Worm (Caenorhabditis elegans): ENCODE data around the gene ascc-1.

- TF ChIP-seq F13C5.2 (tag; optimal IDR thresholded peaks at IDR 0.05) (no peak), tbx-37 (GFP tag; conservative IDR thresholded peaks at IDR 0.05) (no peak), hmg-4 (GFP tag; optimal IDR thresholded peaks at IDR 0.05) (no peak), ama-1 (optimal IDR thresholded peaks at IDR 0.05) (no peak), scrt-1 (GFP tag; IDR thresholded peaks at IDR 0.05) (no peak), sea-1 (GFP tag; conservative IDR thresholded peaks at IDR 0.05) (no peak), ceh-13 (GFP tag; optimal IDR thresholded peaks at IDR 0.05) (no peak)
These were observed 15.6 kb upstream of the ascc-1 start, which contains the start of gene F23F1.10 for ce11 chrII:41914-42313.

Measured in whole organism, early embryonic.